Fruit fly (Drosophila melanogaster): ENCODE measurements around the gene COX5A.

dm6 chr3R:11777058-11777457 lies 42.1 kb upstream of the COX5A start:
- TF ChIP-seq Clk (GFP tag; optimal IDR thresholded peaks at IDR 0.05) (no peak), ovo (GFP tag; optimal IDR thresholded peaks at IDR 0.05) (no peak), bab1 (GFP tag; optimal IDR thresholded peaks at IDR 0.05) (no peak), CG11617 (GFP tag; optimal IDR thresholded peaks at IDR 0.05) (no peak), toe (GFP tag; optimal IDR thresholded peaks at IDR 0.05) (no peak), CG12768 (GFP tag; optimal IDR thresholded peaks at IDR 0.05) (no peak), CG33017 (tag; optimal IDR thresholded peaks at IDR 0.05) (no peak), Crg-1 (GFP tag; optimal IDR thresholded peaks at IDR 0.05) (no peak), CG5204 (GFP tag; optimal IDR thresholded peaks at IDR 0.05) (no peak), CG7101 (tag; optimal IDR thresholded peaks at IDR 0.05) (no peak)

Measured in whole organism, adult.